Worm (Caenorhabditis elegans) whole organism, L1 larva: ENCODE results near the gene cest-31.

ENCODE experiments used
- nhr-47 ChIP-seq: sonication (generic microtip); optimal IDR thresholded peaks from 2 replicates; lab custom pipeline; 2016; ENCODE audit warnings: mild to moderate bottlenecking, missing genetic modification characterization, moderate library complexity, missing compliant biosample characterization
- zag-1 ChIP-seq: fragments of 150-350 bp; optimal IDR thresholded peaks from 2 replicates; lab custom pipeline; 2014; ENCODE audit warnings: missing biosample characterization, missing genetic modification characterization
- ztf-4 ChIP-seq: fragments of 150-350 bp; optimal IDR thresholded peaks from 2 replicates; lab custom pipeline; 2014; ENCODE audit warnings: missing biosample characterization, missing genetic modification characterization

- TF ChIP-seq zag-1 (tag; lab: Kevin White, UChicago) = no peak
- no peak for TF ChIP-seq ztf-4 (tag; lab: Kevin White, UChicago)
- TF ChIP-seq nhr-47 (tag; lab: Kevin White, UChicago) = no peak
Observed at ce11 chrV:6697552-6697951, 23.5 kb downstream of the cest-31 start, which contains the start of gene W02F12.2.
